Fruit fly (Drosophila melanogaster) whole organism, embryonic: ENCODE data around the gene bnl.

Experiments used
- Ada2b ChIP-seq: fragments of 200-800 bp; sonication (Bioruptor generic); IDR thresholded peaks from 2 replicates; pipeline ENCODE4 v1.3.6; 2022; ENCODE audit warnings: missing biosample characterization, missing genetic modification characterization
- Bgb ChIP-seq: fragments of 200-800 bp; sonication (Bioruptor generic); IDR thresholded peaks from 2 replicates; pipeline ENCODE4 v1.3.6; 2022; ENCODE audit warnings: missing biosample characterization, missing genetic modification characterization; ENCODE audit not compliant: partially characterized antibody
- CG10366 ChIP-seq: fragments of 200-800 bp; sonication (Bioruptor generic); IDR thresholded peaks from 2 replicates; pipeline ENCODE4 v1.3.6; 2022; ENCODE audit warnings: missing biosample characterization, missing genetic modification characterization
- CG10979 ChIP-seq: fragments of 200-800 bp; sonication (Bioruptor generic); optimal IDR thresholded peaks from 2 replicates; lab custom pipeline; 2018; ENCODE audit warnings: missing biosample characterization, mild to moderate bottlenecking, missing genetic modification characterization, moderate library complexity
- CG11456 ChIP-seq: fragments of 200-800 bp; sonication (Bioruptor generic); IDR thresholded peaks from 3 replicates; pipeline ENCODE4 v1.3.6; 2022; ENCODE audit warnings: missing biosample characterization, missing genetic modification characterization
- CG11504 ChIP-seq: fragments of 200-800 bp; sonication (Bioruptor generic); optimal IDR thresholded peaks from 3 replicates; lab custom pipeline; 2019; ENCODE audit warnings: missing biosample characterization, mild to moderate bottlenecking, missing genetic modification characterization, moderate library complexity
- CG12236 ChIP-seq: fragments of 200-800 bp; sonication (Bioruptor generic); optimal IDR thresholded peaks from 2 replicates; lab custom pipeline; 2016; ENCODE audit warnings: missing biosample characterization, missing genetic modification characterization
- CG13287 ChIP-seq: fragments of 200-800 bp; sonication (Bioruptor generic); IDR thresholded peaks from 2 replicates; pipeline ENCODE4 v1.3.6; 2022; ENCODE audit warnings: missing biosample characterization, missing genetic modification characterization; ENCODE audit not compliant: partially characterized antibody
- CG13296 ChIP-seq: fragments of 200-800 bp; sonication (Bioruptor generic); optimal IDR thresholded peaks from 3 replicates; lab custom pipeline; 2018; ENCODE audit warnings: missing biosample characterization, mild to moderate bottlenecking, missing genetic modification characterization
- CG13624 ChIP-seq: fragments of 200-800 bp; sonication (Bioruptor generic); optimal IDR thresholded peaks from 2 replicates; lab custom pipeline; 2016; ENCODE audit warnings: missing biosample characterization, missing genetic modification characterization
- CG14014 ChIP-seq: fragments of 200-800 bp; sonication (Bioruptor generic); IDR thresholded peaks from 2 replicates; pipeline ENCODE4 v1.3.6; 2022; ENCODE audit warnings: missing biosample characterization, missing genetic modification characterization
- CG16779 ChIP-seq: fragments of 200-800 bp; sonication (Bioruptor generic); IDR thresholded peaks from 2 replicates; pipeline ENCODE4 v1.3.6; 2022; ENCODE audit warnings: missing biosample characterization, missing genetic modification characterization
- CG16815 ChIP-seq: fragments of 200-800 bp; sonication (Bioruptor generic); optimal IDR thresholded peaks from 3 replicates; lab custom pipeline; 2017; ENCODE audit warnings: missing biosample characterization, mild to moderate bottlenecking, missing genetic modification characterization
- CG1792 ChIP-seq: fragments of 200-800 bp; sonication (Bioruptor generic); optimal IDR thresholded peaks from 2 replicates; lab custom pipeline; 2016; ENCODE audit warnings: missing biosample characterization, missing genetic modification characterization
- CG2116 ChIP-seq: fragments of 200-800 bp; sonication (Bioruptor generic); optimal IDR thresholded peaks from 3 replicates; lab custom pipeline; 2018; ENCODE audit warnings: missing biosample characterization, mild to moderate bottlenecking, missing genetic modification characterization
- CG2889 ChIP-seq: fragments of 200-800 bp; sonication (Bioruptor generic); IDR thresholded peaks from 3 replicates; pipeline ENCODE4 v1.3.6; 2022; ENCODE audit warnings: missing biosample characterization, missing genetic modification characterization
- CG3065 ChIP-seq: fragments of 200-800 bp; sonication (Bioruptor generic); optimal IDR thresholded peaks from 2 replicates; lab custom pipeline; 2016; ENCODE audit warnings: missing biosample characterization, missing genetic modification characterization
- CG34224 ChIP-seq: fragments of 200-800 bp; sonication (Bioruptor generic); IDR thresholded peaks from 3 replicates; pipeline ENCODE4 v1.3.6; 2022; ENCODE audit warnings: missing biosample characterization, missing genetic modification characterization; ENCODE audit not compliant: partially characterized antibody
- CG34376 ChIP-seq: fragments of 200-800 bp; sonication (Bioruptor generic); optimal IDR thresholded peaks from 2 replicates; lab custom pipeline; 2018; ENCODE audit warnings: missing biosample characterization, mild to moderate bottlenecking, missing genetic modification characterization
- CG3726 ChIP-seq: fragments of 200-800 bp; sonication (Bioruptor generic); IDR thresholded peaks from 3 replicates; pipeline ENCODE4, ENCODE4 v1.3.6; 2022; ENCODE audit warnings: missing biosample characterization, missing genetic modification characterization
- CG4282 ChIP-seq: fragments of 200-800 bp; sonication (Bioruptor generic); optimal IDR thresholded peaks from 2 replicates; lab custom pipeline; 2016; ENCODE audit warnings: missing biosample characterization, missing genetic modification characterization
- CG8089 ChIP-seq: fragments of 200-800 bp; sonication (Bioruptor generic); optimal IDR thresholded peaks from 3 replicates; lab custom pipeline; 2016; ENCODE audit warnings: missing biosample characterization, missing genetic modification characterization
- CG8290 ChIP-seq, 3 experiments: fragments of 200-800 bp; sonication (Bioruptor generic); optimal IDR thresholded peaks; 2 replicates each; lab custom pipeline; 2016 to 2019; ENCODE audit warnings: missing biosample characterization in 3 of 3, missing genetic modification characterization in 3 of 3, mild to moderate bottlenecking in 2 of 3, moderate library complexity in 1 of 3
- CG8924 ChIP-seq: fragments of 200-800 bp; optimal IDR thresholded peaks from 3 replicates; lab custom pipeline; 2019; ENCODE audit warnings: missing biosample characterization, mild to moderate bottlenecking, missing genetic modification characterization, moderate library complexity
- CG9876 ChIP-seq: fragments of 200-800 bp; sonication (Bioruptor generic); optimal IDR thresholded peaks from 2 replicates; lab custom pipeline; 2016; ENCODE audit warnings: missing biosample characterization, missing genetic modification characterization
- Chrac-16 ChIP-seq: fragments of 200-800 bp; sonication (Bioruptor generic); optimal IDR thresholded peaks from 3 replicates; lab custom pipeline; 2016; ENCODE audit warnings: missing biosample characterization, missing genetic modification characterization
- Dbx ChIP-seq: fragments of 200-800 bp; sonication (Bioruptor generic); IDR thresholded peaks from 3 replicates; pipeline ENCODE4 v1.3.6; 2022; ENCODE audit warnings: missing biosample characterization, missing genetic modification characterization
- HmgD ChIP-seq: fragments of 200-800 bp; sonication (Bioruptor generic); optimal IDR thresholded peaks from 3 replicates; lab custom pipeline; 2016; ENCODE audit warnings: missing biosample characterization, missing genetic modification characterization
- Hmx ChIP-seq: fragments of 200-800 bp; sonication (Bioruptor generic); optimal IDR thresholded peaks from 2 replicates; lab custom pipeline; 2016; ENCODE audit warnings: missing biosample characterization, missing genetic modification characterization
- Meics ChIP-seq: fragments of 200-800 bp; sonication (Bioruptor generic); optimal IDR thresholded peaks from 2 replicates; lab custom pipeline; 2017; ENCODE audit warnings: missing biosample characterization, mild to moderate bottlenecking, missing genetic modification characterization
- NK7.1 ChIP-seq: fragments of 200-800 bp; sonication (Bioruptor generic); optimal IDR thresholded peaks from 3 replicates; lab custom pipeline; 2016; ENCODE audit warnings: missing biosample characterization, missing genetic modification characterization
- NfI ChIP-seq: fragments of 200-800 bp; sonication (Bioruptor generic); optimal IDR thresholded peaks from 3 replicates; lab custom pipeline; 2018; ENCODE audit warnings: missing biosample characterization, mild to moderate bottlenecking, missing genetic modification characterization, moderate library complexity
- Oaz ChIP-seq: fragments of 200-800 bp; sonication (Bioruptor generic); IDR thresholded peaks from 2 replicates; pipeline ENCODE4 v1.3.6; 2022; ENCODE audit warnings: missing biosample characterization, missing genetic modification characterization
- Ravus ChIP-seq: fragments of 200-800 bp; sonication (Bioruptor generic); IDR thresholded peaks from 2 replicates; pipeline ENCODE4 v1.3.6; 2022; ENCODE audit warnings: missing biosample characterization, missing genetic modification characterization
- Rfx ChIP-seq: fragments of 200-800 bp; sonication (Bioruptor generic); IDR thresholded peaks from 2 replicates; pipeline ENCODE4 v1.3.6; 2022; ENCODE audit warnings: missing biosample characterization, missing genetic modification characterization
- Sin3A ChIP-seq: fragments of >200 bp; optimal IDR thresholded peaks from 2 replicates; lab custom pipeline; 2018
- TFAM ChIP-seq: fragments of 200-800 bp; sonication (Bioruptor generic); optimal IDR thresholded peaks from 2 replicates; lab custom pipeline; 2017; ENCODE audit warnings: missing biosample characterization, missing genetic modification characterization, inconsistent platforms
- amos ChIP-seq: fragments of 200-800 bp; sonication (Bioruptor generic); IDR thresholded peaks from 2 replicates; pipeline ENCODE4 v1.3.6; 2022; ENCODE audit warnings: missing biosample characterization, missing genetic modification characterization; ENCODE audit not compliant: partially characterized antibody
- br ChIP-seq: fragments of >200 bp; optimal IDR thresholded peaks from 2 replicates; lab custom pipeline; 2017
- chm ChIP-seq: fragments of 200-800 bp; sonication (Bioruptor generic); IDR thresholded peaks from 2 replicates; pipeline ENCODE4 v1.3.6; 2022; ENCODE audit warnings: missing biosample characterization, missing genetic modification characterization
- gsb-n ChIP-seq: fragments of 200-800 bp; sonication (Bioruptor generic); optimal IDR thresholded peaks from 3 replicates; lab custom pipeline; 2018; ENCODE audit warnings: missing biosample characterization, mild to moderate bottlenecking, missing genetic modification characterization
- h ChIP-seq: fragments of >200 bp; optimal IDR thresholded peaks from 2 replicates; lab custom pipeline; 2017
- insv ChIP-seq, 2 experiments: fragments of 200-800 bp; sonication (Bioruptor generic); optimal IDR thresholded peaks; 3 replicates each; lab custom pipeline; 2016 to 2018; ENCODE audit warnings: missing biosample characterization in 2 of 2, missing genetic modification characterization in 2 of 2
- jumu ChIP-seq: fragments of 200-800 bp; sonication (Bioruptor generic); optimal IDR thresholded peaks from 3 replicates; lab custom pipeline; 2016; ENCODE audit warnings: missing biosample characterization, missing genetic modification characterization
- lab ChIP-seq: fragments of 200-800 bp; sonication (Bioruptor generic); optimal IDR thresholded peaks from 3 replicates; lab custom pipeline; 2017; ENCODE audit warnings: missing biosample characterization, missing genetic modification characterization, mild to moderate bottlenecking, moderate library complexity, missing genetic modification reagents
- odd ChIP-seq: fragments of 200-800 bp; sonication (Bioruptor generic); optimal IDR thresholded peaks from 2 replicates; lab custom pipeline; 2017; ENCODE audit warnings: missing biosample characterization, mild to moderate bottlenecking, missing genetic modification characterization
- sug ChIP-seq: fragments of 200-800 bp; optimal IDR thresholded peaks from 2 replicates; lab custom pipeline; 2019; ENCODE audit warnings: missing biosample characterization, mild to moderate bottlenecking, missing genetic modification characterization, moderate library complexity
- twi ChIP-seq: fragments of 200-800 bp; optimal IDR thresholded peaks from 2 replicates; lab custom pipeline; 2019; ENCODE audit warnings: missing biosample characterization, mild to moderate bottlenecking, missing genetic modification characterization, moderate library complexity
- wor ChIP-seq: fragments of 200-800 bp; sonication (Bioruptor generic); IDR thresholded peaks from 2 replicates; pipeline ENCODE4 v1.3.6; 2022; ENCODE audit warnings: missing biosample characterization, missing genetic modification characterization
- zf30C ChIP-seq: fragments of 200-800 bp; sonication (Bioruptor generic); optimal IDR thresholded peaks from 3 replicates; lab custom pipeline; 2018; ENCODE audit warnings: missing biosample characterization, mild to moderate bottlenecking, missing genetic modification characterization
- zfh1 ChIP-seq: fragments of 200-800 bp; sonication (Bioruptor generic); IDR thresholded peaks from 3 replicates; pipeline ENCODE4 v1.3.6; 2022; ENCODE audit warnings: missing biosample characterization, missing genetic modification characterization

Gene bnl

DNA sequence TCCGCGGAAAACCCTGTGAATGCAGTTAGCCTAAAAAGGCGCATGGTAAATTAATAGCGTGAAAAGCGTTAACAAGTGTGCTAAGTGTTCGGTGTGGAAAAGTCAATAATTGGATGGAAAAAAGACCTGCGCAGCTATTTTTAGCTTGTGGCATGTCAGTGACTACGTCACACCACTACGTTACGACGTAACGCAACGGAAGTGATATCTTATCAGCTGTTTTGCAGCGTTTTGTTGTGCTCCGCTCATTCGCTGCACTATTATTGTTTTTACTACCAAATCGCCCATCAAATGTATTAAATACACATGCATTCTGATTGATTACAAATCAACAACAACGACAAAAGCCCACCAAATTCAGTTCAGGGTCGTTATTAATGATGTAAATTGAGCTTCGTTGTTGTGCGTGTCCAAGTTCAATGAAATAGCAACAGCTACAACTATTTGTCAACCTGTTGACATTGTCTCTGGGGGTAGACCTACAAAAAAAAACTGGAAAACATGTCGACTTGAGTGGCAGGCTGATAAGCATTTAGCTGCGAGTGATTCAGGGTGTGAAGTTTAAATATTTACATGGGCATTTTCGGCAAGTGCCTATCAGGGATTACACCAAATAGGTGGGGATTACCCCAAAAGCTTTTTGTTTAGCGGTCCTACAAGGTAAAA lies 11.1 kb upstream of the bnl start (continued):
- TF ChIP-seq br (no peak), CG34376 (GFP tag; lab: Kevin White, UChicago) (peak; percentile 63), CG9876 (GFP tag; lab: Kevin White, UChicago) (no peak), CG34224 (GFP tag; lab: Robert Waterston, UW) (no peak), Hmx (no peak), h (no peak), CG14014 (GFP tag; lab: Robert Waterston, UW) (peak; percentile 42; the same call in 1 of the 2 replicates), Rfx (GFP tag; lab: Robert Waterston, UW) (peak; percentile 29; the same call in 1 of the 2 replicates), Oaz (GFP tag; lab: Robert Waterston, UW) (no peak), CG2889 (GFP tag; lab: Robert Waterston, UW) (no peak), NfI (no peak), CG16779 (GFP tag; lab: Robert Waterston, UW) (no peak), Dbx (GFP tag; lab: Robert Waterston, UW) (no peak), CG4282 (GFP tag; lab: Kevin White, UChicago) (no peak), amos (GFP tag; lab: Robert Waterston, UW) (no peak), CG8924 (tag; lab: Kevin White, UChicago) (no peak), Sin3A (lab: Kevin White, UChicago) (no peak), CG8089 (GFP tag; lab: Kevin White, UChicago) (no peak), CG16815 (GFP tag; lab: Kevin White, UChicago) (no peak), chm (peak; percentile 31), zf30C (no peak), wor (GFP tag; lab: Robert Waterston, UW) (no peak), Bgb (GFP tag; lab: Robert Waterston, UW) (no peak), gsb-n (tag; lab: Kevin White, UChicago) (no peak), CG10366 (GFP tag; lab: Robert Waterston, UW) (no peak; the same call in 1 of the 2 replicates), CG12236 (GFP tag; lab: Kevin White, UChicago) (peak; percentile 71), CG13296 (GFP tag; lab: Kevin White, UChicago) (peak; percentile 66), NK7.1 (GFP tag; lab: Kevin White, UChicago) (no peak), lab (no peak), CG13287 (GFP tag; lab: Robert Waterston, UW) (peak; percentile 25), jumu (GFP tag; lab: Kevin White, UChicago) (no peak), odd (peak; percentile 76), Ada2b (GFP tag; lab: Robert Waterston, UW) (no peak), CG2116 (GFP tag; lab: Kevin White, UChicago) (peak; percentile 9), HmgD (GFP tag; lab: Kevin White, UChicago) (no peak), Meics (GFP tag; lab: Kevin White, UChicago) (no peak), CG3726 (GFP tag; lab: Robert Waterston, UW) (no peak)
- TF ChIP-seq, all 482 proteins: peak for 126

DNA sequence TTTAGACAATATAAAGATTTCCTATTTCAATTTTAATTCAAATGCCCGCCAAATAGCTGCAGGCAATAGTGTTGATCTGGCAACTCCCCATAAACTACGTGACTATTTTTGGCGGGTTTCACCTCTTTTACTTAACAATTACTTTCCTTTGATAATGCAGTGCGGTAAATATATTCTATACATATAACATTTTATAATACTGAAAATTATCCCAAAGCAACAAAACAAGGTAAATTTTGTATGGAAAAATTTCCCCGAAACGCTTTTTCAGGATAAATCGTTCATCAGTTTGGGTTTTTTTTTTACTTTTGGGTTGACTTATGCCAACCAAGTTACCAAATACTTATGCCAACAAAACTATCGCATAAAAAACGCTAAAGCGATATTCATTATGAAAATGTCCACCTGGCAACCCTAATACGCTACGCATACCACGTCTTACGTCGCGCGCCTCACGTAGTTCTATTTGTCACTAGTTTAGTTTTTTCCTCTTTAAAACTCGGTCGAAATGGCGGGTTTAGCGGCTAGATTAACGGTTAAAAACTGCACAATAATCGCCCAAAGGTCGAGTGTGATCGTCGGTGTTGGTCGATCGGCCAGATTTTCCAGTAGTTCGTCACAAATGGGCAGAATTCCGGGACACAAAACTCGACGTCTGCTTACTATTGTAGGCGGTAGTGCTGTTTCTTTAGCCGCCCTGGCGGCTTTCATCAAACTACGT lies 10.4 kb upstream of the bnl start, which contains the start of gene MICU3:
Gene MICU3 (plus strand): TSS at position 442 of the 721 bp plus-strand sequence.
- TF ChIP-seq Chrac-16 (GFP tag; lab: Kevin White, UChicago): peak; percentile 74
- peak; percentile 22 for TF ChIP-seq CG1792 (GFP tag; lab: Kevin White, UChicago)
- TF ChIP-seq twi (tag; lab: Kevin White, UChicago): no peak
- peak; percentile 28 for TF ChIP-seq CG8290 (GFP tag; optimal IDR thresholded peaks at IDR 0.05; lab: Kevin White, UChicago)
- peak in 1 of 2 experiments; percentile 51 for TF ChIP-seq CG8290 (tag; optimal IDR thresholded peaks at IDR 0.05; lab: Kevin White, UChicago)
- TF ChIP-seq CG11504 (tag; lab: Kevin White, UChicago): no peak
- no peak for TF ChIP-seq insv (GFP tag; optimal IDR thresholded peaks at IDR 0.05; lab: Kevin White, UChicago)
- peak; percentile 6 for TF ChIP-seq CG3065
- no peak for TF ChIP-seq Ravus (GFP tag; lab: Robert Waterston, UW)
- peak; percentile 51 for TF ChIP-seq CG13624 (GFP tag; lab: Kevin White, UChicago)
- peak; percentile 72; the same call in 2 of the 3 replicates for TF ChIP-seq zfh1 (GFP tag; lab: Robert Waterston, UW)
- TF ChIP-seq sug (tag; lab: Kevin White, UChicago): peak; percentile 1
- no peak for TF ChIP-seq TFAM (GFP tag; lab: Kevin White, UChicago)
- TF ChIP-seq CG11456 (GFP tag; lab: Robert Waterston, UW): peak; percentile 80
- TF ChIP-seq CG10979 (tag; lab: Kevin White, UChicago): peak; percentile 37
